Worm (Caenorhabditis elegans) whole organism, L4 larva: ENCODE measurements around the gene ZK899.5.

Experiments used
- D1046.2 ChIP-seq: fragments of 200-800 bp; sonication (Bioruptor generic); IDR thresholded peaks from 2 replicates; pipeline ENCODE4 v1.3.6; 2022; ENCODE audit warnings: missing genetic modification characterization, missing compliant biosample characterization
- F26F4.8 ChIP-seq: fragments of 200-800 bp; sonication (Bioruptor generic); conservative IDR thresholded peaks from 2 replicates; pipeline ENCODE4 v1.3.6; 2022; ENCODE audit warnings: missing genetic modification characterization, missing compliant biosample characterization
- F37D6.2 ChIP-seq: sonication (generic microtip); optimal IDR thresholded peaks from 2 replicates; lab custom pipeline; 2016; ENCODE audit warnings: mild to moderate bottlenecking, missing genetic modification characterization, missing compliant biosample characterization
- F49E8.2 ChIP-seq: sonication (generic microtip); optimal IDR thresholded peaks from 2 replicates; lab custom pipeline; 2016; ENCODE audit warnings: missing compliant biosample characterization, mild to moderate bottlenecking, missing genetic modification characterization, borderline replicate concordance
- Y5F2A.4 ChIP-seq: fragments of 200-800 bp; sonication (Bioruptor generic); optimal IDR thresholded peaks from 2 replicates; lab custom pipeline; 2018; ENCODE audit warnings: mild to moderate bottlenecking, missing genetic modification characterization, missing compliant biosample characterization
- Y75B8A.6 ChIP-seq: fragments of 200-800 bp; sonication (Bioruptor generic); IDR thresholded peaks from 2 replicates; pipeline ENCODE4 v1.3.6; 2022; ENCODE audit warnings: missing genetic modification reagents, missing genetic modification characterization, missing compliant biosample characterization
- aly-2 ChIP-seq: sonication (generic microtip); optimal IDR thresholded peaks from 2 replicates; lab custom pipeline; 2018; ENCODE audit warnings: missing biosample characterization, missing genetic modification characterization
- ama-1 ChIP-seq: fragments of 150-350 bp; optimal IDR thresholded peaks from 2 replicates; lab custom pipeline; 2014; ENCODE audit warnings: inconsistent platforms, mixed read lengths
- arid-1 ChIP-seq: fragments of 200-800 bp; sonication (Bioruptor generic); conservative IDR thresholded peaks from 2 replicates; pipeline ENCODE4 v1.3.6; 2022; ENCODE audit warnings: missing genetic modification reagents, missing genetic modification characterization, missing compliant biosample characterization
- ceh-20 ChIP-seq: fragments of 200-800 bp; sonication (Bioruptor generic); IDR thresholded peaks from 2 replicates; pipeline ENCODE4 v1.3.6; 2022; ENCODE audit warnings: missing genetic modification reagents, missing genetic modification characterization, missing compliant biosample characterization
- ceh-28 ChIP-seq: fragments of 150-350 bp; optimal IDR thresholded peaks from 2 replicates; lab custom pipeline; 2014; ENCODE audit warnings: missing biosample characterization, missing genetic modification reagents, missing genetic modification characterization
- ceh-44 ChIP-seq: fragments of 200-800 bp; sonication (Bioruptor generic); IDR thresholded peaks from 2 replicates; pipeline ENCODE4 v1.3.6; 2022; ENCODE audit warnings: missing genetic modification reagents, missing genetic modification characterization, missing compliant biosample characterization
- ceh-82 ChIP-seq: sonication (generic microtip); optimal IDR thresholded peaks from 2 replicates; lab custom pipeline; 2017; ENCODE audit warnings: missing biosample characterization, missing genetic modification characterization
- ctbp-1 ChIP-seq: fragments of 200-800 bp; sonication (Bioruptor generic); IDR thresholded peaks from 2 replicates; pipeline ENCODE4 v1.3.6; 2022; ENCODE audit warnings: missing genetic modification reagents, missing genetic modification characterization, missing compliant biosample characterization
- daf-19 ChIP-seq: fragments of 200-800 bp; sonication (Bioruptor generic); conservative IDR thresholded peaks from 2 replicates; pipeline ENCODE4 v1.3.6; 2022; ENCODE audit warnings: missing genetic modification characterization, missing compliant biosample characterization
- daf-8 ChIP-seq: fragments of 200-800 bp; sonication (Bioruptor generic); IDR thresholded peaks from 2 replicates; pipeline ENCODE4 v1.3.6; 2022; ENCODE audit warnings: missing genetic modification characterization, missing compliant biosample characterization
- dmd-6 ChIP-seq: fragments of 200-800 bp; sonication (Bioruptor generic); IDR thresholded peaks from 2 replicates; pipeline ENCODE4 v1.3.6; 2022; ENCODE audit warnings: missing genetic modification reagents, missing genetic modification characterization, missing compliant biosample characterization
- duxl-1 ChIP-seq: sonication (generic microtip); optimal IDR thresholded peaks from 2 replicates; lab custom pipeline; 2016; ENCODE audit warnings: mild to moderate bottlenecking, missing genetic modification characterization, moderate library complexity, missing compliant biosample characterization; ENCODE audit not compliant: poor library complexity
- dve-1 ChIP-seq: sonication (generic microtip); optimal IDR thresholded peaks from 2 replicates; lab custom pipeline; 2017; ENCODE audit warnings: antibody characterized with exemption, mild to moderate bottlenecking, missing genetic modification characterization, missing compliant biosample characterization; ENCODE audit not compliant: insufficient read depth
- hif-1 ChIP-seq, 2 experiments: sonication (generic microtip); optimal IDR thresholded peaks; 2 replicates each; lab custom pipeline; 2016 to 2017; ENCODE audit warnings: missing compliant biosample characterization in 2 of 2, missing genetic modification characterization in 2 of 2, missing genetic modification reagents in 2 of 2, missing genotype in 2 of 2, mild to moderate bottlenecking in 1 of 2
- hlh-11 ChIP-seq: fragments of 200-800 bp; sonication (Bioruptor generic); optimal IDR thresholded peaks from 2 replicates; lab custom pipeline; 2018; ENCODE audit warnings: mild to moderate bottlenecking, missing genetic modification characterization, missing compliant biosample characterization
- hlh-30 ChIP-seq: sonication (generic microtip); optimal IDR thresholded peaks from 2 replicates; lab custom pipeline; 2017; ENCODE audit warnings: antibody characterized with exemption, mild to moderate bottlenecking, missing genetic modification characterization, missing compliant biosample characterization; ENCODE audit not compliant: insufficient read depth
- jun-1 ChIP-seq: fragments of 150-350 bp; optimal IDR thresholded peaks from 2 replicates; lab custom pipeline; 2014; ENCODE audit warnings: missing biosample characterization, missing genetic modification reagents, missing genetic modification characterization
- lin-15B ChIP-seq: fragments of 150-350 bp; sonication (generic microtip); optimal IDR thresholded peaks from 3 replicates; lab custom pipeline; 2014; ENCODE audit warnings: missing biosample characterization, missing genetic modification characterization
- lin-38 ChIP-seq: fragments of 200-800 bp; sonication (Bioruptor generic); IDR thresholded peaks from 2 replicates; pipeline ENCODE4 v1.3.6; 2022; ENCODE audit warnings: missing genetic modification reagents, missing genetic modification characterization, missing compliant biosample characterization
- lin-39 ChIP-seq: fragments of 150-350 bp; optimal IDR thresholded peaks from 2 replicates; lab custom pipeline; 2014; ENCODE audit warnings: missing biosample characterization, missing genetic modification reagents, missing genetic modification characterization
- lir-3 ChIP-seq: sonication (generic microtip); optimal IDR thresholded peaks from 2 replicates; lab custom pipeline; 2016; ENCODE audit warnings: mild to moderate bottlenecking, missing genetic modification characterization, missing compliant biosample characterization
- lsy-2 ChIP-seq, 2 experiments: fragments of 150-350 bp in 1 of 2; sonication (generic microtip) in 1 of 2; optimal IDR thresholded peaks; 2 replicates each; lab custom pipeline; 2014 to 2017; ENCODE audit warnings: missing biosample characterization in 2 of 2, missing genetic modification characterization in 2 of 2
- mdl-1 ChIP-seq, 2 experiments: fragments of 150-350 bp in 1 of 2; sonication (generic microtip) in 1 of 2; optimal IDR thresholded peaks; 2 replicates each; lab custom pipeline; 2014 to 2017; ENCODE audit warnings: missing biosample characterization in 2 of 2, missing genetic modification characterization in 2 of 2
- mdt-29 ChIP-seq: fragments of 200-800 bp; sonication (Bioruptor generic); IDR thresholded peaks from 2 replicates; pipeline ENCODE4 v1.3.6; 2022; ENCODE audit warnings: missing genetic modification reagents, missing genetic modification characterization, missing compliant biosample characterization
- mep-1 ChIP-seq: fragments of 150-350 bp; sonication (generic microtip); optimal IDR thresholded peaks from 3 replicates; lab custom pipeline; 2014; ENCODE audit warnings: missing biosample characterization, missing genetic modification characterization
- mes-2 ChIP-seq: sonication (generic microtip); optimal IDR thresholded peaks from 2 replicates; lab custom pipeline; 2016; ENCODE audit warnings: missing genotype, mild to moderate bottlenecking, missing genetic modification characterization, missing compliant biosample characterization; ENCODE audit not compliant: poor library complexity, severe bottlenecking
- nhr-10 ChIP-seq: fragments of 150-350 bp; optimal IDR thresholded peaks from 2 replicates; lab custom pipeline; 2014; ENCODE audit warnings: missing biosample characterization, missing genetic modification characterization
- nhr-102 ChIP-seq: sonication (generic microtip); optimal IDR thresholded peaks from 2 replicates; lab custom pipeline; 2016; ENCODE audit warnings: mild to moderate bottlenecking, missing genetic modification characterization, moderate library complexity, missing compliant biosample characterization
- nhr-28 ChIP-seq: fragments of 150-350 bp; optimal IDR thresholded peaks from 2 replicates; lab custom pipeline; 2014; ENCODE audit warnings: missing biosample characterization, missing genetic modification characterization
- nhr-76 ChIP-seq: fragments of 150-350 bp; optimal IDR thresholded peaks from 2 replicates; lab custom pipeline; 2014; ENCODE audit warnings: missing biosample characterization, missing genetic modification characterization
- php-3 ChIP-seq: fragments of 200-800 bp; sonication (Bioruptor generic); IDR thresholded peaks from 2 replicates; pipeline ENCODE4 v1.3.6; 2022; ENCODE audit warnings: missing genetic modification reagents, missing genetic modification characterization, missing compliant biosample characterization
- pqm-1 ChIP-seq: sonication (generic microtip); optimal IDR thresholded peaks from 2 replicates; lab custom pipeline; 2017; ENCODE audit warnings: missing biosample characterization, missing genetic modification characterization
- sdz-12 ChIP-seq: fragments of 200-800 bp; sonication (Bioruptor generic); optimal IDR thresholded peaks from 2 replicates; lab custom pipeline; 2018; ENCODE audit warnings: mild to moderate bottlenecking, missing genetic modification characterization, missing compliant biosample characterization
- snpc-1.2 ChIP-seq: fragments of 200-800 bp; sonication (Bioruptor generic); IDR thresholded peaks from 2 replicates; pipeline ENCODE4 v1.3.6; 2022; ENCODE audit warnings: missing genetic modification reagents, missing genetic modification characterization, missing compliant biosample characterization
- spr-3 ChIP-seq: fragments of 200-800 bp; sonication (Bioruptor generic); optimal IDR thresholded peaks from 2 replicates; lab custom pipeline; 2018; ENCODE audit warnings: mild to moderate bottlenecking, missing genetic modification characterization, missing compliant biosample characterization
- tag-97 ChIP-seq: fragments of 200-800 bp; sonication (Bioruptor generic); IDR thresholded peaks from 2 replicates; pipeline ENCODE4 v1.3.6; 2022; ENCODE audit warnings: missing genetic modification characterization, missing compliant biosample characterization
- tra-1 ChIP-seq: fragments of 200-800 bp; sonication (Bioruptor generic); IDR thresholded peaks from 2 replicates; pipeline ENCODE4 v1.3.6; 2022; ENCODE audit warnings: missing genetic modification reagents, missing genetic modification characterization, missing compliant biosample characterization
- unc-130 ChIP-seq: sonication (generic microtip); optimal IDR thresholded peaks from 2 replicates; lab custom pipeline; 2016; ENCODE audit warnings: missing genetic modification reagents, missing genetic modification characterization, missing compliant biosample characterization
- unc-39 ChIP-seq: sonication (generic microtip); optimal IDR thresholded peaks from 2 replicates; lab custom pipeline; 2017; ENCODE audit warnings: missing biosample characterization, missing genetic modification characterization
- unc-62 ChIP-seq, 3 experiments: fragments of 150-350 bp in 1 of 3; sonication (generic microtip); optimal IDR thresholded peaks in 2 of 3; peaks in 1 of 3; 1 replicate in 1 of 3; 2 replicates in 2 of 3; lab custom pipeline; 2014 to 2017; ENCODE audit warnings: missing biosample characterization in 3 of 3, missing genetic modification characterization in 3 of 3, missing genetic modification reagents in 3 of 3, missing genotype in 1 of 3
- zfp-3 ChIP-seq: fragments of 200-800 bp; sonication (Bioruptor generic); conservative IDR thresholded peaks from 2 replicates; pipeline ENCODE4 v1.3.6; 2022; ENCODE audit warnings: missing genetic modification reagents, missing genetic modification characterization, missing compliant biosample characterization
- ztf-11 ChIP-seq: fragments of 150-350 bp; optimal IDR thresholded peaks from 2 replicates; lab custom pipeline; 2014; ENCODE audit warnings: missing biosample characterization, missing genetic modification characterization

The ZK899.5 gene

ce11 chrX:9431002-9431482 lies 29.7 kb downstream of the ZK899.5 start, which contains the start of gene B0272.3 (continued):
- TF ChIP-seq lin-15B: no peak
- TF ChIP-seq mdl-1 (tag; optimal IDR thresholded peaks at IDR 0.05; lab: Kevin White, UChicago): peak in 1 of 2 experiments; percentile 78
- TF ChIP-seq hlh-30 (tag; lab: Kevin White, UChicago): peak; percentile 68
- TF ChIP-seq ceh-82: no peak
- peak; percentile 63 for TF ChIP-seq pqm-1 (tag; lab: Kevin White, UChicago)
- TF ChIP-seq unc-62 (GFP tag; optimal IDR thresholded peaks at IDR 0.05 in 1 of 2; lab: Kevin White, UChicago): peak in 1 of 2 experiments; percentile 50
- no peak for TF ChIP-seq unc-62 (tag; optimal IDR thresholded peaks at IDR 0.05; lab: Kevin White, UChicago)
- no peak for TF ChIP-seq ztf-11 (tag; lab: Kevin White, UChicago)
- peak; percentile 66 for TF ChIP-seq nhr-102 (tag; lab: Kevin White, UChicago)
- no peak for TF ChIP-seq ceh-28
- no peak for TF ChIP-seq Y5F2A.4 (GFP tag; lab: Kevin White, UChicago)
- TF ChIP-seq daf-19 (GFP tag; lab: Robert Waterston, UW): no peak
- no peak for TF ChIP-seq tra-1 (GFP tag; lab: Robert Waterston, UW)
- TF ChIP-seq nhr-10 (tag; lab: Kevin White, UChicago): no peak
- TF ChIP-seq aly-2 (tag; lab: Kevin White, UChicago): no peak
- no peak for TF ChIP-seq daf-8 (GFP tag; lab: Robert Waterston, UW)
- no peak for TF ChIP-seq ceh-20 (GFP tag; lab: Robert Waterston, UW)
- TF ChIP-seq duxl-1 (tag; lab: Kevin White, UChicago): no peak

DNA sequence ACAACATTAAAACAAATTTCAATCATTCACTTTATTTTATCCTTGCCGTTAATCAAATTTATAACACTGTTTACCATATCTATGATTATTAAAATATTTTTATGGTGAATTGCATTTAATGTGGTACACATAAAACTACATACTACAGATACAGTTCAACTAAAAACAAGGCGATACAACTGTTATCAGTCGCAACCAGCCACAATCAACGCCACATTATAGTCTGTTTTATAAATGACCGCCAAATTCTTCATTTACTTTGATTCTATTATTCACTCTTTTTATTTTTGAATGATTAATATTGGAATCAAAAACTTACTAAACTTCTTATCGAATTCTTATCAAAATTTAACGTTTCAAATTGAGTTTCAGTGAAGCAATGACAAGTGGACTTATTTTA lies 32.7 kb downstream of the ZK899.5 start, which contains the start of gene B0272.4:
Gene B0272.4 (plus strand): TSS at position 373 of the 400 bp plus-strand sequence.
- TF ChIP-seq lir-3 (tag; lab: Kevin White, UChicago): no peak
- TF ChIP-seq mes-2 (tag; lab: Kevin White, UChicago): no peak
- no peak for TF ChIP-seq arid-1 (GFP tag; lab: Robert Waterston, UW)
- no peak for TF ChIP-seq ceh-44 (GFP tag; lab: Robert Waterston, UW)
- no peak for TF ChIP-seq tag-97 (GFP tag; lab: Robert Waterston, UW)
- no peak for TF ChIP-seq nhr-76 (tag; lab: Kevin White, UChicago)
- no peak for TF ChIP-seq zfp-3
- no peak for TF ChIP-seq unc-62 (GFP tag; optimal IDR thresholded peaks at IDR 0.05 in 1 of 2; lab: Kevin White, UChicago)
- TF ChIP-seq unc-62 (tag; optimal IDR thresholded peaks at IDR 0.05; lab: Kevin White, UChicago): no peak
- no peak for TF ChIP-seq lsy-2 (tag; optimal IDR thresholded peaks at IDR 0.05; lab: Kevin White, UChicago)
- no peak for TF ChIP-seq spr-3 (GFP tag; lab: Kevin White, UChicago)
- TF ChIP-seq ctbp-1 (GFP tag; lab: Robert Waterston, UW): no peak
- no peak for TF ChIP-seq sdz-12 (GFP tag; lab: Kevin White, UChicago)
- TF ChIP-seq mdt-29 (GFP tag; lab: Robert Waterston, UW): no peak
- peak; percentile 97 for TF ChIP-seq nhr-28 (tag; lab: Kevin White, UChicago)
- no peak for TF ChIP-seq lin-39 (tag; lab: Kevin White, UChicago)
- TF ChIP-seq D1046.2 (GFP tag; lab: Robert Waterston, UW): no peak
- TF ChIP-seq dve-1 (tag; lab: Kevin White, UChicago): peak; percentile 76
- TF ChIP-seq ama-1 (lab: Kevin White, UChicago): no peak
- peak; percentile 42 for TF ChIP-seq dmd-6 (GFP tag; lab: Robert Waterston, UW)
- TF ChIP-seq unc-130 (GFP tag; lab: Kevin White, UChicago): no peak
- no peak for TF ChIP-seq snpc-1.2 (GFP tag; lab: Robert Waterston, UW)
- TF ChIP-seq hif-1 (tag; optimal IDR thresholded peaks at IDR 0.05; lab: Kevin White, UChicago): no peak
- no peak for TF ChIP-seq F26F4.8 (GFP tag; lab: Robert Waterston, UW)
- TF ChIP-seq lin-38: no peak
- TF ChIP-seq jun-1 (tag; lab: Kevin White, UChicago): no peak
- peak; percentile 47 for TF ChIP-seq hlh-11 (tag; lab: Kevin White, UChicago)
- no peak for TF ChIP-seq Y75B8A.6 (GFP tag; lab: Robert Waterston, UW)
- TF ChIP-seq F49E8.2 (tag; lab: Kevin White, UChicago): no peak
- TF ChIP-seq F37D6.2: no peak
- no peak for TF ChIP-seq lin-15B
- TF ChIP-seq unc-39 (tag; lab: Kevin White, UChicago): no peak
- peak; percentile 96 for TF ChIP-seq php-3 (GFP tag; lab: Robert Waterston, UW)
- TF ChIP-seq pqm-1 (tag; lab: Kevin White, UChicago): peak; percentile 63
- TF ChIP-seq ztf-11 (tag; lab: Kevin White, UChicago): no peak
- peak; percentile 35 for TF ChIP-seq mep-1 (tag; lab: Kevin White, UChicago)
- peak; percentile 44; the same call in 1 of the 2 replicates for TF ChIP-seq ceh-20 (GFP tag; lab: Robert Waterston, UW)
